Worm (Caenorhabditis elegans): ENCODE data around the gene zak-1.

- TF ChIP-seq nhr-237 (tag; optimal IDR thresholded peaks at IDR 0.05) (no peak), hlh-1 (tag; optimal IDR thresholded peaks at IDR 0.05) (no peak), unc-39 (tag; optimal IDR thresholded peaks at IDR 0.05) (no peak), unc-120 (tag; optimal IDR thresholded peaks at IDR 0.05; ENCODE audit: poor library complexity, severe bottlenecking) (peak; percentile 85), sem-2 (GFP tag; optimal IDR thresholded peaks at IDR 0.05) (no peak), ceh-39 (tag; optimal IDR thresholded peaks at IDR 0.05) (no peak), bed-3 (GFP tag; optimal IDR thresholded peaks at IDR 0.05) (no peak), elt-3 (tag; optimal IDR thresholded peaks at IDR 0.05) (no peak), mab-5 (tag; optimal IDR thresholded peaks at IDR 0.05) (no peak), ceh-83 (GFP tag; optimal IDR thresholded peaks at IDR 0.05) (no peak), snpc-4 (tag; optimal IDR thresholded peaks at IDR 0.05) (no peak), pha-4 (tag; optimal IDR thresholded peaks at IDR 0.05) (no peak), ztf-11 (tag; optimal IDR thresholded peaks at IDR 0.05) (no peak)
These were observed 12.7 kb upstream of the zak-1 start, which contains the start of the genes cra-1 and kbp-1 for ce11 chrIII:6869268-6869667.

All from whole organism, mixed stage, embryonic.